Worm (Caenorhabditis elegans) whole organism, L3 larva: Measurements from ENCODE around the gene F55B12.10.

Source experiments
- R02D3.7 ChIP-seq: fragments of 150-350 bp; optimal IDR thresholded peaks from 2 replicates; lab custom pipeline; 2014; ENCODE audit warnings: missing biosample characterization, missing genetic modification characterization
- aly-2 ChIP-seq: fragments of 150-350 bp; optimal IDR thresholded peaks from 2 replicates; lab custom pipeline; 2014; ENCODE audit warnings: missing biosample characterization, missing genetic modification characterization
- ama-1 ChIP-seq: fragments of 150-350 bp; optimal IDR thresholded peaks from 2 replicates; lab custom pipeline; 2018
- ceh-16 ChIP-seq: sonication (generic microtip); optimal IDR thresholded peaks from 2 replicates; lab custom pipeline; 2017; ENCODE audit warnings: missing biosample characterization, missing genetic modification characterization
- ceh-82 ChIP-seq: fragments of 150-350 bp; optimal IDR thresholded peaks from 2 replicates; lab custom pipeline; 2014; ENCODE audit warnings: missing biosample characterization, missing genetic modification characterization
- ceh-9 ChIP-seq: sonication (generic microtip); optimal IDR thresholded peaks from 2 replicates; lab custom pipeline; 2018; ENCODE audit warnings: missing biosample characterization, missing genetic modification characterization
- daf-12 ChIP-seq: fragments of 150-350 bp; optimal IDR thresholded peaks from 2 replicates; lab custom pipeline; 2014; ENCODE audit warnings: missing biosample characterization, missing genetic modification reagents, missing genetic modification characterization
- egl-27 ChIP-seq: sonication (generic microtip); optimal IDR thresholded peaks from 4 replicates; lab custom pipeline; 2017; ENCODE audit warnings: missing biosample characterization, missing genetic modification reagents, missing genetic modification characterization
- egl-5 ChIP-seq: fragments of 150-350 bp; optimal IDR thresholded peaks from 2 replicates; lab custom pipeline; 2017; ENCODE audit warnings: missing biosample characterization, missing genetic modification reagents, missing genetic modification characterization, inconsistent platforms
- elt-1 ChIP-seq: fragments of 150-350 bp; optimal IDR thresholded peaks from 2 replicates; lab custom pipeline; 2014; ENCODE audit warnings: missing biosample characterization, missing genetic modification characterization
- elt-2 ChIP-seq: sonication (generic microtip); optimal IDR thresholded peaks from 2 replicates; lab custom pipeline; 2016; ENCODE audit warnings: missing genetic modification reagents, mild to moderate bottlenecking, missing genetic modification characterization, missing compliant biosample characterization
- eor-1 ChIP-seq, 2 experiments: fragments of 150-350 bp; optimal IDR thresholded peaks; 2 replicates each; lab custom pipeline; 2014 to 2018; ENCODE audit warnings: missing biosample characterization in 2 of 2, missing genetic modification characterization in 2 of 2
- fkh-10 ChIP-seq: sonication (generic microtip); optimal IDR thresholded peaks from 2 replicates; lab custom pipeline; 2017; ENCODE audit warnings: missing biosample characterization, missing genetic modification reagents, missing genetic modification characterization
- fkh-2 ChIP-seq: fragments of 150-350 bp; optimal IDR thresholded peaks from 2 replicates; lab custom pipeline; 2014; ENCODE audit warnings: missing biosample characterization, missing genetic modification reagents, missing genetic modification characterization
- fos-1 ChIP-seq: fragments of 150-350 bp; optimal IDR thresholded peaks from 2 replicates; lab custom pipeline; 2014; ENCODE audit warnings: missing biosample characterization, missing genetic modification characterization
- hmg-11 ChIP-seq: sonication (generic microtip); optimal IDR thresholded peaks from 2 replicates; lab custom pipeline; 2016; ENCODE audit warnings: missing genetic modification characterization, missing compliant biosample characterization
- lin-39 ChIP-seq: fragments of 150-350 bp; optimal IDR thresholded peaks from 2 replicates; lab custom pipeline; 2018; ENCODE audit warnings: missing biosample characterization, missing genetic modification reagents, missing genetic modification characterization
- lsy-12 ChIP-seq: sonication (generic microtip); optimal IDR thresholded peaks from 2 replicates; lab custom pipeline; 2016; ENCODE audit warnings: mild to moderate bottlenecking, missing genetic modification characterization, missing compliant biosample characterization
- mdl-1 ChIP-seq: fragments of 150-350 bp; optimal IDR thresholded peaks from 2 replicates; lab custom pipeline; 2014; ENCODE audit warnings: missing biosample characterization, missing genetic modification characterization
- nfya-1 ChIP-seq: sonication (generic microtip); optimal IDR thresholded peaks from 2 replicates; lab custom pipeline; 2017; ENCODE audit warnings: missing genetic modification characterization, mild to moderate bottlenecking, missing compliant biosample characterization, antibody characterized with exemption, moderate library complexity; ENCODE audit not compliant: insufficient read depth
- nhr-11 ChIP-seq: fragments of 150-350 bp; optimal IDR thresholded peaks from 2 replicates; lab custom pipeline; 2014; ENCODE audit warnings: missing biosample characterization, missing genetic modification characterization
- nhr-12 ChIP-seq: fragments of 150-350 bp; optimal IDR thresholded peaks from 2 replicates; lab custom pipeline; 2014; ENCODE audit warnings: missing biosample characterization, missing genetic modification characterization
- nhr-23 ChIP-seq: fragments of 150-350 bp; optimal IDR thresholded peaks from 2 replicates; lab custom pipeline; 2014; ENCODE audit warnings: missing biosample characterization, missing genetic modification reagents, missing genetic modification characterization
- nhr-237 ChIP-seq: fragments of 150-350 bp; optimal IDR thresholded peaks from 2 replicates; lab custom pipeline; 2014; ENCODE audit warnings: missing biosample characterization, missing genetic modification characterization
- nhr-25 ChIP-seq: sonication (generic microtip); optimal IDR thresholded peaks from 2 replicates; lab custom pipeline; 2017; ENCODE audit warnings: missing biosample characterization, missing genetic modification characterization
- nhr-28 ChIP-seq: fragments of 150-350 bp; optimal IDR thresholded peaks from 2 replicates; lab custom pipeline; 2014; ENCODE audit warnings: missing biosample characterization, missing genetic modification characterization
- nhr-67 ChIP-seq: fragments of 150-350 bp; optimal IDR thresholded peaks from 2 replicates; lab custom pipeline; 2014; ENCODE audit warnings: missing biosample characterization, missing genetic modification characterization
- nhr-77 ChIP-seq: fragments of 150-350 bp; optimal IDR thresholded peaks from 2 replicates; lab custom pipeline; 2014; ENCODE audit warnings: missing biosample characterization, missing genetic modification characterization
- pha-4 ChIP-seq: fragments of 150-350 bp; optimal IDR thresholded peaks from 2 replicates; lab custom pipeline; 2014; ENCODE audit warnings: missing biosample characterization, missing genetic modification reagents, missing genetic modification characterization
- pqm-1 ChIP-seq: fragments of 150-350 bp; optimal IDR thresholded peaks from 2 replicates; lab custom pipeline; 2017; ENCODE audit warnings: missing biosample characterization, missing genetic modification characterization, inconsistent platforms
- sea-2 ChIP-seq: fragments of 150-350 bp; sonication (generic microtip); optimal IDR thresholded peaks from 4 replicates; lab custom pipeline; 2014; ENCODE audit warnings: missing biosample characterization, missing genetic modification reagents, missing genetic modification characterization
- tbx-2 ChIP-seq: sonication (generic microtip); optimal IDR thresholded peaks from 2 replicates; lab custom pipeline; 2016; ENCODE audit warnings: mild to moderate bottlenecking, missing genetic modification characterization, missing compliant biosample characterization
- unc-39 ChIP-seq: sonication (generic microtip); optimal IDR thresholded peaks from 4 replicates; lab custom pipeline; 2017; ENCODE audit warnings: missing biosample characterization, missing genetic modification characterization
- ztf-11 ChIP-seq: fragments of 150-350 bp; optimal IDR thresholded peaks from 2 replicates; lab custom pipeline; 2014; ENCODE audit warnings: missing biosample characterization, missing genetic modification characterization
- ztf-4 ChIP-seq: fragments of 150-350 bp; optimal IDR thresholded peaks from 2 replicates; lab custom pipeline; 2014; ENCODE audit warnings: missing biosample characterization, missing genetic modification characterization

F55B12.10 gene

DNA sequence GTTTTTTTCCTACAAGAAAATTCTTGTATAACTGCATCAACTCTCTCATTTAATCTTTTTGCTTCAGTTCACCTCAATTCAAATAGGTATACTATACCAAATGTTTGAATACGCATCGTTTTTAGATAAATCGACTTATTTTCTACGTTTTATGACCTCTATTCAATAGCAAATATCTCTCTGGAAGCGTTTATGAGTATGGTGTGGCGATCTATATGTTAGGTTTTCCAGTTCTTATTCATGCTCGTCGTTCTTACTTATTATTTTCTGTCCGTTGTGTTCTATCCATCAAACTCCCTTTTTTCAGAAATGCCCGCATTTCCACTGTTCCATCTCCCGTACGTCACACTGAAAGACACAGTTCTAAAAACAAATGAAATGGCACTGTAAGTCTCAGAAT is 41.1 kb downstream of the F55B12.10 start, which contains the start of gene T22G5.3:
T22G5.3 (plus strand) TSS at position 301 of the 400 bp plus-strand sequence.
- TF ChIP-seq egl-27 (tag; lab: Kevin White, UChicago) = no peak
- no peak for TF ChIP-seq elt-1 (tag; lab: Kevin White, UChicago)
- no peak for TF ChIP-seq egl-5 (tag; lab: Kevin White, UChicago)
- no peak for TF ChIP-seq tbx-2 (tag; lab: Kevin White, UChicago)
- TF ChIP-seq fos-1 = no peak
- TF ChIP-seq nhr-237 = no peak
- no peak for TF ChIP-seq fkh-2
- no peak for TF ChIP-seq sea-2 (GFP tag; lab: Kevin White, UChicago)
- no peak for TF ChIP-seq mdl-1 (tag; lab: Kevin White, UChicago)
- TF ChIP-seq pqm-1 (tag; lab: Kevin White, UChicago) = no peak
- TF ChIP-seq ceh-9 (tag; lab: Kevin White, UChicago) = no peak
- no peak for TF ChIP-seq ama-1
- no peak for TF ChIP-seq pha-4 (tag; lab: Kevin White, UChicago)
- TF ChIP-seq fkh-10 (GFP tag; lab: Kevin White, UChicago) = no peak
- TF ChIP-seq ceh-16 (tag; lab: Kevin White, UChicago) = no peak
- TF ChIP-seq nhr-77 (tag; lab: Kevin White, UChicago) = no peak
- TF ChIP-seq R02D3.7 (tag; lab: Kevin White, UChicago) = no peak
- TF ChIP-seq nfya-1 (tag; lab: Kevin White, UChicago) = no peak
- TF ChIP-seq, all 47 proteins: peak for 0

DNA sequence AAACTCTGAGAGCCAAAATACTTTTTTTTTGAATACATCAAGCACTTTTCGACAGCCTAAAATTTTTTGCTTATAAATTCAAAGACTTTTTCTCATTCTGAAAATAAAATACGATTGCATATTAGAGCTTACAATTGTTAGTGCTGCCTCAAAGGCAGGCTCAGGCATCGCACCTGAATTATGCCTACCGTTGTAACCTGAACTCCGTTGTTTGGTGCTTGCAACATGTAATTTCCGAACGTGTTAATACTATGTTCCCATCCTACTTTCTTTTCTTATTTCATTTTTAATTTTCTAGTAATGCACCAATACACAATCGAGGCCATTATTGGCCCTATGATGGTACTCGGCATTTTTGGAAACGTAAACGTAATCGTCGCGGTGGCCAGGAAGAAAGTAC is 47.8 kb downstream of the F55B12.10 start, which contains the start of gene srsx-19:
srsx-19 (plus strand) TSS at position 301 of the 400 bp plus-strand sequence.
- no peak for TF ChIP-seq unc-39 (tag; lab: Kevin White, UChicago)
- TF ChIP-seq lin-39 (tag; lab: Kevin White, UChicago) = no peak
- no peak for TF ChIP-seq nhr-67
- TF ChIP-seq aly-2 = no peak
- no peak for TF ChIP-seq nhr-25 (tag; lab: Kevin White, UChicago)
- no peak for TF ChIP-seq pha-4 (tag; lab: Kevin White, UChicago)
- TF ChIP-seq elt-1 (tag; lab: Kevin White, UChicago) = no peak
- no peak for TF ChIP-seq fos-1
- TF ChIP-seq nhr-77 (tag; lab: Kevin White, UChicago) = no peak
- TF ChIP-seq nhr-237 = no peak
- TF ChIP-seq lsy-12 = no peak
- no peak for TF ChIP-seq nhr-23
- no peak for TF ChIP-seq egl-5 (tag; lab: Kevin White, UChicago)
- no peak for TF ChIP-seq eor-1 (tag; optimal IDR thresholded peaks at IDR 0.05; lab: Kevin White, UChicago)
- TF ChIP-seq hmg-11 (tag; lab: Kevin White, UChicago) = no peak

DNA sequence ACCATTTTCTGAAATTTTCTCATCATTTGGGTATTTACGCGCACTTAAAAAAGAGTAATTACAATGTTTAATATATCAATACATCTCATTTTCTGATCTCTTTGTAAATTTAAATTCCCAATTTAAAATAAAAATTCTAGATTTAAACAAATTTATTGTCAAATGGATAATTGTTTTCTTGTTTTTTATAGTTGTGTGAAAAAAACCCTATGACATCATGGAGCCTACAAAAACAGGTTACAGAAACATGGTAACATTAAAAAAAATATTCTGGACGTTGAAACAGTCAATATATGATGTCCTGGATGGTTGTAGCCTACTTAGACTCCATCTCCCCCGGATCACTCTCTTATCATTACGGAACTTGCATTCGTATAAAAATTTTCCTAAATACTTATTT is 50.0 kb downstream of the F55B12.10 start, which contains the start of gene spp-12:
spp-12 (plus strand) TSS at position 301 of the 400 bp plus-strand sequence.
- TF ChIP-seq eor-1 (tag; optimal IDR thresholded peaks at IDR 0.05; lab: Kevin White, UChicago) = no peak
- TF ChIP-seq elt-2 (tag; lab: Kevin White, UChicago) = no peak
- TF ChIP-seq nhr-28 (tag; lab: Kevin White, UChicago) = no peak
- no peak for TF ChIP-seq nhr-11 (tag; lab: Kevin White, UChicago)
- no peak for TF ChIP-seq nhr-12 (tag; lab: Kevin White, UChicago)
- no peak for TF ChIP-seq fkh-10 (GFP tag; lab: Kevin White, UChicago)
- no peak for TF ChIP-seq ceh-82 (tag; lab: Kevin White, UChicago)
- TF ChIP-seq fkh-2 = no peak
- no peak for TF ChIP-seq ztf-11 (tag; lab: Kevin White, UChicago)
- TF ChIP-seq ztf-4 = no peak
- no peak for TF ChIP-seq lin-39 (tag; lab: Kevin White, UChicago)
- TF ChIP-seq daf-12 (tag; lab: Kevin White, UChicago) = no peak
